Fruit fly (Drosophila melanogaster): ENCODE data around the gene CG31248.
A peak's percentile ranks its signal among the peaks of the same experiment; 100 is the strongest.

Gene CG31248

DNA sequence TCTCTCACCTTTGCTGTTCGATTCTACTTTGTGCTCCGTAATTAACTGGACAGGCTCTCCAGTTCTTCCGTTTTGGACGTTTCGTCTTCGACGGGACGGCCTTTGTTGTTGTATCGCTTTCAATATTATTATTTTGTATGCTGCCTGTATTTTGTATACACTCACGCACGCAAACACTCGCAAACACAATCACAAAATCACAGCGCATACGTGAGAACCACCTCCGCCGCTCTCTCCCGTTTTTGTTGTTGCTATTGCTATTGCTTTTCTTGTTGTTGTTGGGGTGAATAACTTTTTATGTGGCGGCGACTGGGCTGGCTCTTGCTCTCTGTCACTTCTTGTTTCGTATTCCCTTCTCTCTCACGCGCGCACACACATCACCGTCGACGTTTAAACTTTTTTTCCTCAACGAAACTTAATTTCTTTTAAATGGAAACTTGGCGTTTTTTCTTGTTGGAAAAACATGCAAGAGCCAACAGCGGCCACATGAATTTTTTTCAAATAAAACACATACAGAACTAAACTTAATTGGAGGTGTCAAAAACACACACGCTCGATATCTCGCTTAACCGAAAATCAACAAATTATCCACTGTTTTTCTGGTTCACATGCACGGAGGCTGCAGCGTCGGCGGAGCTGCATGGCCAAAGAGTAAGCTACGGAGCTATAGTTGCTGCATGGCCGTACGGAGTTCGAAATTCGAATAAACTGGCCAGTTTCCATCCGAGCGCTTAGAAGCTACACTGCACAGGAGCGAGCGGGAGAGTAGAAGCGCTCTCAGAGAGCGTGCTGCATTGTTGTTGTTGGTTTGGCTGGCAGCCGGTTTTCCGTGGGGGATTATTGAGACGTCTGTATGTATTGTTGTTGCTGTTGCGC lies 21.2 kb upstream of the CG31248 start (continued):
- TF ChIP-seq slou (GFP tag; optimal IDR thresholded peaks at IDR 0.05) (no peak), shn (GFP tag; optimal IDR thresholded peaks at IDR 0.05) (peak; percentile 9), D19A (tag; optimal IDR thresholded peaks at IDR 0.05) (peak; percentile 51), bab2 (GFP tag; optimal IDR thresholded peaks at IDR 0.05) (peak; percentile 23), Adf1 (GFP tag; IDR thresholded peaks at IDR 0.05) (no peak), CkIIα-i1 (GFP tag; IDR thresholded peaks at IDR 0.05) (no peak), NFAT (GFP tag; IDR thresholded peaks at IDR 0.05) (no peak), ara (GFP tag; IDR thresholded peaks at IDR 0.05) (no peak), Myb (GFP tag; optimal IDR thresholded peaks at IDR 0.05) (no peak), CG18599 (GFP tag; optimal IDR thresholded peaks at IDR 0.05) (peak; percentile 15), fd64A (GFP tag; optimal IDR thresholded peaks at IDR 0.05) (no peak), CG1832 (GFP tag; optimal IDR thresholded peaks at IDR 0.05) (peak; percentile 26), zfh1 (GFP tag; IDR thresholded peaks at IDR 0.05) (no peak), HLHmδ (GFP tag; optimal IDR thresholded peaks at IDR 0.05) (peak; percentile 37), sob (GFP tag; IDR thresholded peaks at IDR 0.05) (no peak), sc (optimal IDR thresholded peaks at IDR 0.05) (no peak), sc (GFP tag; optimal IDR thresholded peaks at IDR 0.05) (no peak), CG2712 (tag; optimal IDR thresholded peaks at IDR 0.05) (peak; percentile 15), amos (GFP tag; IDR thresholded peaks at IDR 0.05; ENCODE audit: partially characterized antibody) (no peak), CG10543 (GFP tag; optimal IDR thresholded peaks at IDR 0.05) (no peak), CG13624 (GFP tag; optimal IDR thresholded peaks at IDR 0.05) (no peak), CG11723 (GFP tag; optimal IDR thresholded peaks at IDR 0.05) (peak; percentile 3), BtbVII (GFP tag; optimal IDR thresholded peaks at IDR 0.05) (peak; percentile 27), CG1233 (GFP tag; optimal IDR thresholded peaks at IDR 0.05) (no peak), nerfin-1 (tag; optimal IDR thresholded peaks at IDR 0.05) (no peak), ato (GFP tag; IDR thresholded peaks at IDR 0.05; ENCODE audit: partially characterized antibody) (no peak), D19B (GFP tag; optimal IDR thresholded peaks at IDR 0.05) (no peak), CG12769 (tag; optimal IDR thresholded peaks at IDR 0.05) (peak; percentile 56), MTF-1 (GFP tag; optimal IDR thresholded peaks at IDR 0.05; ENCODE audit: borderline replicate concordance) (peak; percentile 27), fd102C (GFP tag; optimal IDR thresholded peaks at IDR 0.05) (no peak), CG42726 (GFP tag; IDR thresholded peaks at IDR 0.05; ENCODE audit: partially characterized antibody) (no peak), CG2129 (GFP tag; IDR thresholded peaks at IDR 0.05; ENCODE audit: partially characterized antibody) (no peak), Sox100B (GFP tag; optimal IDR thresholded peaks at IDR 0.05) (no peak), vfl (GFP tag; optimal IDR thresholded peaks at IDR 0.05) (peak; percentile 12), CG10274 (GFP tag; optimal IDR thresholded peaks at IDR 0.05) (peak; percentile 88), oc (tag; optimal IDR thresholded peaks at IDR 0.05) (peak; percentile 10), insv (GFP tag; optimal IDR thresholded peaks at IDR 0.05) (peak in 1 of 2 experiments; percentile 48), CG8359 (GFP tag; optimal IDR thresholded peaks at IDR 0.05; ENCODE audit: borderline replicate concordance) (no peak), Mes4 (GFP tag; optimal IDR thresholded peaks at IDR 0.05) (peak; percentile 45), CG30403 (GFP tag; optimal IDR thresholded peaks at IDR 0.05) (no peak), CG15073 (GFP tag; optimal IDR thresholded peaks at IDR 0.05) (no peak), klu (GFP tag; IDR thresholded peaks at IDR 0.05) (no peak), kay (GFP tag; optimal IDR thresholded peaks at IDR 0.05) (peak; percentile 22), sd (tag; optimal IDR thresholded peaks at IDR 0.05) (peak; percentile 45), CG12219 (GFP tag; optimal IDR thresholded peaks at IDR 0.05) (no peak), Hr78 (GFP tag; optimal IDR thresholded peaks at IDR 0.05) (peak in 1 of 2 experiments; percentile 14), exex (tag; optimal IDR thresholded peaks at IDR 0.05) (no peak), gro (GFP tag; optimal IDR thresholded peaks at IDR 0.05) (peak; percentile 36)

All from whole organism, embryonic.